Fruit fly (Drosophila melanogaster) whole organism, wandering third instar larva: ENCODE measurements around the gene PH4alphaNE3.

Experiments
- GATAd ChIP-seq: sonication (Bioruptor generic); optimal IDR thresholded peaks from 2 replicates; lab custom pipeline; 2016; ENCODE audit warnings: missing biosample characterization, missing genetic modification characterization
- HLH106 ChIP-seq: fragments of 200-800 bp; optimal IDR thresholded peaks from 3 replicates; lab custom pipeline; 2019; ENCODE audit warnings: missing biosample characterization, mild to moderate bottlenecking, missing genetic modification characterization, moderate library complexity
- brk ChIP-seq: fragments of 200-800 bp; sonication (Bioruptor generic); optimal IDR thresholded peaks from 2 replicates; lab custom pipeline; 2016; ENCODE audit warnings: missing biosample characterization, mild to moderate bottlenecking, missing genetic modification characterization
- jim ChIP-seq: fragments of 175-275, 200-325 bp; sonication (Bioruptor generic); optimal IDR thresholded peaks from 2 replicates; lab custom pipeline; 2016; ENCODE audit warnings: missing biosample characterization, mild to moderate bottlenecking, missing genetic modification characterization

Gene PH4alphaNE3

dm6 chr3R:30649661-30650060 lies 45.7 kb downstream of the PH4alphaNE3 start, which contains the start of gene CG34433:
TSS of gene CG34433 (plus strand) at chr3R:30649961.
- TF ChIP-seq brk = no peak
- no peak for TF ChIP-seq GATAd (GFP tag; lab: Kevin White, UChicago)
- no peak for TF ChIP-seq jim (GFP tag; lab: Kevin White, UChicago)
- no peak for TF ChIP-seq HLH106
